Worm (Caenorhabditis elegans) whole organism, midembryonic: Measurements from ENCODE around the gene pqn-48.

Experiments
- T22C8.4 ChIP-seq: fragments of 200-800 bp; sonication (Bioruptor generic); IDR thresholded peaks from 2 replicates; pipeline ENCODE4 v1.3.6; 2022; ENCODE audit warnings: missing genetic modification characterization, missing compliant biosample characterization
- cog-1 ChIP-seq: sonication (generic microtip); optimal IDR thresholded peaks from 2 replicates; lab custom pipeline; 2016; ENCODE audit warnings: missing genetic modification characterization, missing compliant biosample characterization
- flt-1 ChIP-seq: fragments of 200-800 bp; sonication (Bioruptor generic); IDR thresholded peaks from 2 replicates; pipeline ENCODE4 v1.3.6; 2022; ENCODE audit warnings: missing genetic modification characterization, missing compliant biosample characterization
- klf-2 ChIP-seq: fragments of 200-800 bp; sonication (Bioruptor generic); conservative IDR thresholded peaks from 2 replicates; pipeline ENCODE4 v1.3.6; 2022; ENCODE audit warnings: missing genetic modification reagents, missing genetic modification characterization, missing compliant biosample characterization
- med-1 ChIP-seq: sonication (generic microtip); optimal IDR thresholded peaks from 2 replicates; lab custom pipeline; 2017; ENCODE audit warnings: missing genetic modification characterization, mild to moderate bottlenecking, missing compliant biosample characterization, antibody characterized with exemption, missing genetic modification reagents; ENCODE audit not compliant: insufficient read depth
- ref-1 ChIP-seq: fragments of 200-800 bp; sonication (Bioruptor generic); conservative IDR thresholded peaks from 2 replicates; pipeline ENCODE4 v1.3.6; 2022; ENCODE audit warnings: missing genetic modification reagents, missing genetic modification characterization, missing compliant biosample characterization
- ztf-29 ChIP-seq: fragments of 200-800 bp; sonication (Bioruptor generic); IDR thresholded peaks from 2 replicates; pipeline ENCODE4 v1.3.6; 2022; ENCODE audit warnings: missing genetic modification reagents, missing genetic modification characterization, missing compliant biosample characterization

ce11 chrII:4085601-4086000, 46.9 kb downstream of the pqn-48 start:
- TF ChIP-seq ref-1 (GFP tag; lab: Robert Waterston, UW) (no peak), klf-2 (no peak), ztf-29 (GFP tag; lab: Robert Waterston, UW) (no peak), flt-1 (GFP tag; lab: Robert Waterston, UW) (no peak), cog-1 (no peak), med-1 (GFP tag; lab: Kevin White, UChicago) (no peak), T22C8.4 (no peak)
